Worm (Caenorhabditis elegans) whole organism, L4 larva: ENCODE results near the gene sra-9.

Experiments used
- F10B5.3 ChIP-seq: sonication (generic microtip); optimal IDR thresholded peaks from 2 replicates; lab custom pipeline; 2016; ENCODE audit warnings: mild to moderate bottlenecking, missing genetic modification characterization, missing compliant biosample characterization
- F26F4.8 ChIP-seq: fragments of 200-800 bp; sonication (Bioruptor generic); conservative IDR thresholded peaks from 2 replicates; pipeline ENCODE4 v1.3.6; 2022; ENCODE audit warnings: missing genetic modification characterization, missing compliant biosample characterization
- F44E2.7 ChIP-seq: fragments of 200-800 bp; sonication (Bioruptor generic); IDR thresholded peaks from 2 replicates; pipeline ENCODE4 v2.1.2; 2022; ENCODE audit warnings: missing genetic modification characterization, missing compliant biosample characterization
- F49E8.2 ChIP-seq: sonication (generic microtip); optimal IDR thresholded peaks from 2 replicates; lab custom pipeline; 2016; ENCODE audit warnings: missing compliant biosample characterization, mild to moderate bottlenecking, missing genetic modification characterization, borderline replicate concordance
- R02D3.7 ChIP-seq: fragments of 150-350 bp; sonication (generic microtip); optimal IDR thresholded peaks from 3 replicates; lab custom pipeline; 2014; ENCODE audit warnings: missing biosample characterization, missing genetic modification characterization
- T26A8.4 ChIP-seq: fragments of 200-800 bp; sonication (Bioruptor generic); IDR thresholded peaks from 2 replicates; pipeline ENCODE4 v1.3.6; 2022; ENCODE audit warnings: missing genetic modification characterization, missing compliant biosample characterization
- Y48G9A.11 ChIP-seq: fragments of 200-800 bp; sonication (Bioruptor generic); IDR thresholded peaks from 2 replicates; pipeline ENCODE4 v1.3.6; 2022; ENCODE audit warnings: missing genetic modification reagents, missing genetic modification characterization, missing compliant biosample characterization
- Y75B8A.6 ChIP-seq: fragments of 200-800 bp; sonication (Bioruptor generic); IDR thresholded peaks from 2 replicates; pipeline ENCODE4 v1.3.6; 2022; ENCODE audit warnings: missing genetic modification reagents, missing genetic modification characterization, missing compliant biosample characterization
- ZK337.2 ChIP-seq: fragments of 200-800 bp; sonication (Bioruptor generic); IDR thresholded peaks from 2 replicates; pipeline ENCODE4 v1.3.6; 2022; ENCODE audit warnings: missing genetic modification reagents, missing genetic modification characterization, missing compliant biosample characterization
- ZK546.5 ChIP-seq, 2 experiments: sonication (generic microtip); optimal IDR thresholded peaks; 2 replicates each; lab custom pipeline; 2017; ENCODE audit warnings: missing biosample characterization in 2 of 2, missing genetic modification characterization in 2 of 2
- aha-1 ChIP-seq: fragments of 150-350 bp; peaks from one replicate; lab custom pipeline; 2014; ENCODE audit warnings: missing biosample characterization, missing genetic modification characterization
- aly-2 ChIP-seq: sonication (generic microtip); optimal IDR thresholded peaks from 2 replicates; lab custom pipeline; 2018; ENCODE audit warnings: missing biosample characterization, missing genetic modification characterization
- ama-1 ChIP-seq: fragments of 150-350 bp; optimal IDR thresholded peaks from 2 replicates; lab custom pipeline; 2014; ENCODE audit warnings: inconsistent platforms, mixed read lengths
- arid-1 ChIP-seq: fragments of 200-800 bp; sonication (Bioruptor generic); conservative IDR thresholded peaks from 2 replicates; pipeline ENCODE4 v1.3.6; 2022; ENCODE audit warnings: missing genetic modification reagents, missing genetic modification characterization, missing compliant biosample characterization
- ceh-44 ChIP-seq: fragments of 200-800 bp; sonication (Bioruptor generic); IDR thresholded peaks from 2 replicates; pipeline ENCODE4 v1.3.6; 2022; ENCODE audit warnings: missing genetic modification reagents, missing genetic modification characterization, missing compliant biosample characterization
- daf-12 ChIP-seq: fragments of 150-350 bp; optimal IDR thresholded peaks from 2 replicates; lab custom pipeline; 2014; ENCODE audit warnings: missing biosample characterization, missing genetic modification reagents, missing genetic modification characterization
- daf-8 ChIP-seq: fragments of 200-800 bp; sonication (Bioruptor generic); IDR thresholded peaks from 2 replicates; pipeline ENCODE4 v1.3.6; 2022; ENCODE audit warnings: missing genetic modification characterization, missing compliant biosample characterization
- dmd-6 ChIP-seq: fragments of 200-800 bp; sonication (Bioruptor generic); IDR thresholded peaks from 2 replicates; pipeline ENCODE4 v1.3.6; 2022; ENCODE audit warnings: missing genetic modification reagents, missing genetic modification characterization, missing compliant biosample characterization
- dmd-9 ChIP-seq: fragments of 200-800 bp; sonication (Bioruptor generic); IDR thresholded peaks from 2 replicates; pipeline ENCODE4 v1.3.6; 2022; ENCODE audit warnings: missing genetic modification reagents, missing genetic modification characterization, missing compliant biosample characterization
- egl-43 ChIP-seq: fragments of 200-800 bp; sonication (Bioruptor generic); IDR thresholded peaks from 2 replicates; pipeline ENCODE4 v1.3.6; 2022; ENCODE audit warnings: missing genetic modification reagents, missing genetic modification characterization, missing compliant biosample characterization
- fos-1 ChIP-seq: fragments of 150-350 bp; optimal IDR thresholded peaks from 2 replicates; lab custom pipeline; 2014; ENCODE audit warnings: missing biosample characterization, missing genetic modification characterization
- gei-8 ChIP-seq: fragments of 200-800 bp; sonication (Bioruptor generic); optimal IDR thresholded peaks from 2 replicates; lab custom pipeline; 2018; ENCODE audit warnings: mild to moderate bottlenecking, missing genetic modification characterization, missing compliant biosample characterization
- hif-1 ChIP-seq, 2 experiments: sonication (generic microtip); optimal IDR thresholded peaks; 2 replicates each; lab custom pipeline; 2016 to 2017; ENCODE audit warnings: missing compliant biosample characterization in 2 of 2, missing genetic modification characterization in 2 of 2, missing genetic modification reagents in 2 of 2, missing genotype in 2 of 2, mild to moderate bottlenecking in 1 of 2
- hmg-1.1 ChIP-seq: fragments of 200-800 bp; sonication (Bioruptor generic); IDR thresholded peaks from 2 replicates; pipeline ENCODE4 v1.3.6; 2022; ENCODE audit warnings: missing genetic modification reagents, missing genetic modification characterization, missing compliant biosample characterization
- lin-13 ChIP-seq: fragments of 150-350 bp; optimal IDR thresholded peaks from 2 replicates; lab custom pipeline; 2014; ENCODE audit warnings: missing biosample characterization, missing genetic modification reagents, missing genetic modification characterization
- lin-15B ChIP-seq: fragments of 150-350 bp; sonication (generic microtip); optimal IDR thresholded peaks from 3 replicates; lab custom pipeline; 2014; ENCODE audit warnings: missing biosample characterization, missing genetic modification characterization
- lin-29 ChIP-seq: fragments of 200-800 bp; sonication (Bioruptor generic); IDR thresholded peaks from 2 replicates; pipeline ENCODE4 v1.3.6; 2022; ENCODE audit warnings: missing genetic modification reagents, missing genetic modification characterization, missing compliant biosample characterization
- lin-38 ChIP-seq: fragments of 200-800 bp; sonication (Bioruptor generic); IDR thresholded peaks from 2 replicates; pipeline ENCODE4 v1.3.6; 2022; ENCODE audit warnings: missing genetic modification reagents, missing genetic modification characterization, missing compliant biosample characterization
- lin-39 ChIP-seq: fragments of 150-350 bp; optimal IDR thresholded peaks from 2 replicates; lab custom pipeline; 2014; ENCODE audit warnings: missing biosample characterization, missing genetic modification reagents, missing genetic modification characterization
- lir-3 ChIP-seq: sonication (generic microtip); optimal IDR thresholded peaks from 2 replicates; lab custom pipeline; 2016; ENCODE audit warnings: mild to moderate bottlenecking, missing genetic modification characterization, missing compliant biosample characterization
- lsy-2 ChIP-seq, 2 experiments: fragments of 150-350 bp in 1 of 2; sonication (generic microtip) in 1 of 2; optimal IDR thresholded peaks; 2 replicates each; lab custom pipeline; 2014 to 2017; ENCODE audit warnings: missing biosample characterization in 2 of 2, missing genetic modification characterization in 2 of 2
- madf-5 ChIP-seq, 2 experiments: fragments of 200-800 bp; sonication (Bioruptor generic); IDR thresholded peaks; 2 replicates each; pipeline ENCODE4 v1.3.6; 2022; ENCODE audit warnings: missing compliant biosample characterization in 2 of 2, missing genetic modification characterization in 2 of 2
- madf-9 ChIP-seq: fragments of 200-800 bp; sonication (Bioruptor generic); conservative IDR thresholded peaks from 2 replicates; pipeline ENCODE4 v1.3.6; 2022; ENCODE audit warnings: missing genetic modification reagents, missing genetic modification characterization, missing compliant biosample characterization
- mdl-1 ChIP-seq, 2 experiments: fragments of 150-350 bp in 1 of 2; sonication (generic microtip) in 1 of 2; optimal IDR thresholded peaks; 2 replicates each; lab custom pipeline; 2014 to 2017; ENCODE audit warnings: missing biosample characterization in 2 of 2, missing genetic modification characterization in 2 of 2
- mxl-3 ChIP-seq: fragments of 200-800 bp; sonication (Bioruptor generic); optimal IDR thresholded peaks from 2 replicates; lab custom pipeline; 2018; ENCODE audit warnings: mild to moderate bottlenecking, missing genetic modification characterization, missing compliant biosample characterization
- nhr-10 ChIP-seq: fragments of 150-350 bp; optimal IDR thresholded peaks from 2 replicates; lab custom pipeline; 2014; ENCODE audit warnings: missing biosample characterization, missing genetic modification characterization
- nhr-111 ChIP-seq: fragments of 200-800 bp; sonication (Bioruptor generic); optimal IDR thresholded peaks from 2 replicates; lab custom pipeline; 2018; ENCODE audit warnings: mild to moderate bottlenecking, missing genetic modification characterization, missing compliant biosample characterization
- nhr-237 ChIP-seq: sonication (generic microtip); optimal IDR thresholded peaks from 2 replicates; lab custom pipeline; 2017; ENCODE audit warnings: missing biosample characterization, missing genetic modification characterization
- nhr-28 ChIP-seq: fragments of 150-350 bp; optimal IDR thresholded peaks from 2 replicates; lab custom pipeline; 2014; ENCODE audit warnings: missing biosample characterization, missing genetic modification characterization
- nhr-6 ChIP-seq: fragments of 150-350 bp; optimal IDR thresholded peaks from 2 replicates; lab custom pipeline; 2014; ENCODE audit warnings: missing biosample characterization, missing genetic modification characterization
- pha-4 ChIP-seq, 2 experiments: fragments of 150-350 bp in 1 of 2; fragments of 200-800 bp in 1 of 2; sonication (Bioruptor generic) in 1 of 2; IDR thresholded peaks in 1 of 2; optimal IDR thresholded peaks in 1 of 2; 2 replicates each; pipeline versions ENCODE4 v1.3.6 to Lab custom; 2014 to 2022; ENCODE audit warnings: missing genetic modification characterization in 2 of 2, missing genetic modification reagents in 2 of 2, missing biosample characterization in 1 of 2, missing compliant biosample characterization in 1 of 2
- php-3 ChIP-seq: fragments of 200-800 bp; sonication (Bioruptor generic); IDR thresholded peaks from 2 replicates; pipeline ENCODE4 v1.3.6; 2022; ENCODE audit warnings: missing genetic modification reagents, missing genetic modification characterization, missing compliant biosample characterization
- set-16 ChIP-seq: fragments of 200-800 bp; sonication (Bioruptor generic); IDR thresholded peaks from 2 replicates; pipeline ENCODE4 v1.3.6; 2022; ENCODE audit warnings: missing genetic modification reagents, missing genetic modification characterization, missing compliant biosample characterization
- snpc-1.2 ChIP-seq: fragments of 200-800 bp; sonication (Bioruptor generic); IDR thresholded peaks from 2 replicates; pipeline ENCODE4 v1.3.6; 2022; ENCODE audit warnings: missing genetic modification reagents, missing genetic modification characterization, missing compliant biosample characterization
- spr-1 ChIP-seq: sonication (generic microtip); optimal IDR thresholded peaks from 2 replicates; lab custom pipeline; 2016; ENCODE audit warnings: mild to moderate bottlenecking, missing genetic modification characterization, missing compliant biosample characterization
- spr-3 ChIP-seq: fragments of 200-800 bp; sonication (Bioruptor generic); optimal IDR thresholded peaks from 2 replicates; lab custom pipeline; 2018; ENCODE audit warnings: mild to moderate bottlenecking, missing genetic modification characterization, missing compliant biosample characterization
- tra-1 ChIP-seq: fragments of 200-800 bp; sonication (Bioruptor generic); IDR thresholded peaks from 2 replicates; pipeline ENCODE4 v1.3.6; 2022; ENCODE audit warnings: missing genetic modification reagents, missing genetic modification characterization, missing compliant biosample characterization
- zfp-2 ChIP-seq: sonication (generic microtip); optimal IDR thresholded peaks from 2 replicates; lab custom pipeline; 2016; ENCODE audit warnings: mild to moderate bottlenecking, missing genetic modification characterization, missing compliant biosample characterization
- zfp-3 ChIP-seq: fragments of 200-800 bp; sonication (Bioruptor generic); conservative IDR thresholded peaks from 2 replicates; pipeline ENCODE4 v1.3.6; 2022; ENCODE audit warnings: missing genetic modification reagents, missing genetic modification characterization, missing compliant biosample characterization
- zip-2 ChIP-seq: fragments of 150-350 bp; optimal IDR thresholded peaks from 2 replicates; lab custom pipeline; 2014; ENCODE audit warnings: missing biosample characterization, missing genetic modification characterization
- ztf-7 ChIP-seq: fragments of 150-350 bp; optimal IDR thresholded peaks from 2 replicates; lab custom pipeline; 2014; ENCODE audit warnings: missing biosample characterization, missing genetic modification characterization

sra-9 gene

ce11 chrII:9566045-9566444, 33.9 kb downstream of the sra-9 start (continued):
- TF ChIP-seq F26F4.8 (GFP tag; lab: Robert Waterston, UW) (peak; percentile 97), zfp-2 (tag; lab: Kevin White, UChicago) (no peak), spr-3 (GFP tag; lab: Kevin White, UChicago) (peak; percentile 71), T26A8.4 (peak; percentile 65; the same call in 1 of the 2 replicates), lin-15B (no peak), R02D3.7 (no peak), ztf-7 (tag; lab: Kevin White, UChicago) (peak; percentile 29), php-3 (GFP tag; lab: Robert Waterston, UW) (peak; percentile 69; the same call in 1 of the 2 replicates), hmg-1.1 (GFP tag; lab: Robert Waterston, UW) (peak; percentile 82), egl-43 (GFP tag; lab: Robert Waterston, UW) (peak; percentile 96), ZK337.2 (GFP tag; lab: Robert Waterston, UW) (peak; percentile 70), nhr-28 (peak; percentile 29), mdl-1 (tag; optimal IDR thresholded peaks at IDR 0.05; lab: Kevin White, UChicago) (no peak), Y75B8A.6 (GFP tag; lab: Robert Waterston, UW) (peak; percentile 72; the same call in 1 of the 2 replicates), nhr-10 (no peak), dmd-6 (peak; percentile 67), mxl-3 (GFP tag; lab: Kevin White, UChicago) (peak; percentile 64), ama-1 (lab: Kevin White, UChicago) (no peak), spr-1 (tag; lab: Kevin White, UChicago) (peak; percentile 70), daf-8 (GFP tag; lab: Robert Waterston, UW) (no peak), lir-3 (tag; lab: Kevin White, UChicago) (no peak), aly-2 (tag; lab: Kevin White, UChicago) (peak; percentile 39), arid-1 (GFP tag; lab: Robert Waterston, UW) (peak; percentile 84), hif-1 (tag; optimal IDR thresholded peaks at IDR 0.05; lab: Kevin White, UChicago) (peak in 1 of 2 experiments; percentile 38), set-16 (GFP tag; lab: Robert Waterston, UW) (peak; percentile 20; the same call in 1 of the 2 replicates), tra-1 (peak; percentile 91), dmd-9 (GFP tag; lab: Robert Waterston, UW) (peak; percentile 57; the same call in 1 of the 2 replicates), gei-8 (GFP tag; lab: Kevin White, UChicago) (peak; percentile 53), lsy-2 (tag; optimal IDR thresholded peaks at IDR 0.05; lab: Kevin White, UChicago) (peak in 1 of 2 experiments; percentile 29), lin-39 (tag; lab: Kevin White, UChicago) (no peak), aha-1 (tag; lab: Kevin White, UChicago) (peak; percentile 98), madf-5 (GFP tag; IDR thresholded peaks at IDR 0.05; lab: Robert Waterston, UW) (peak; percentile 91 to 93), F44E2.7 (GFP tag; lab: Robert Waterston, UW) (peak; percentile 85; the same call in 1 of the 2 replicates), snpc-1.2 (peak; percentile 73), Y48G9A.11 (GFP tag; lab: Robert Waterston, UW) (peak; percentile 90), ceh-44 (GFP tag; lab: Robert Waterston, UW) (0 out of 2 replicates have a peak, but pooled peaks have one; percentile 46), zfp-3 (GFP tag; lab: Robert Waterston, UW) (peak; percentile 49; the same call in 1 of the 2 replicates), nhr-111 (GFP tag; lab: Kevin White, UChicago) (peak; percentile 67), lin-13 (GFP tag; lab: Kevin White, UChicago) (peak; percentile 5), daf-12 (tag; lab: Kevin White, UChicago) (no peak), lin-38 (GFP tag; lab: Robert Waterston, UW) (peak; percentile 74), pha-4 (GFP tag; IDR thresholded peaks at IDR 0.05; lab: Robert Waterston, UW) (peak; percentile 88; the same call in 1 of the 2 replicates), pha-4 (tag; optimal IDR thresholded peaks at IDR 0.05; lab: Kevin White, UChicago) (no peak), F49E8.2 (peak; percentile 1), madf-9 (GFP tag; lab: Robert Waterston, UW) (peak; percentile 80), nhr-237 (tag; lab: Kevin White, UChicago) (no peak), lin-29 (GFP tag; lab: Robert Waterston, UW) (0 out of 2 replicates have a peak, but pooled peaks have one; percentile 27), ZK546.5 (tag; optimal IDR thresholded peaks at IDR 0.05; lab: Kevin White, UChicago) (no peak), F10B5.3 (tag; lab: Kevin White, UChicago) (no peak), fos-1 (tag; lab: Kevin White, UChicago) (no peak), zip-2 (tag; lab: Kevin White, UChicago) (no peak), nhr-6 (peak; percentile 14)
